Fruit fly (Drosophila melanogaster) S2 (cell line): ENCODE results near the gene CG11313.

ENCODE experiments used
- CG8478 ChIP-seq: fragments of >200 bp; optimal IDR thresholded peaks from 2 replicates; lab custom pipeline; 2018
- CTCF ChIP-seq, 2 experiments: fragments of >200 bp; optimal IDR thresholded peaks; 2 replicates each; lab custom pipeline; 2018

The CG11313 gene

DNA sequence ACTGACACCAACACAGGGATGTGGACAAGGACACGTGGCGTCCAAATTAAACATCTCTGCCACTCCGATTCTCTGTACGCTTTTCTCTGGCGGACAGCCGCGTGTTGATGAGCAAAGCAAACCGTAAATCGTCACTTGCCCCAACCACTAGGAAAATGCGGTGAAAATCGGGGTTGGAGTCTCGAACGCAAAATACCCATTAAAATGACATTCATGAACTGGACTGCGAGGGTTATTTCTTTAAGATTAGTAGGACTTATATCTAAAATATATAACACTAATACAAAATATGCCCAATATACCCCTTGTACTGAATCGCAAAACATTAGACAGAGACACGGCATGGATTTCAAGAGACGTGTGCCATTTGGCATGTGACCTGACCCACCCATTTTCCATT, 12.5 kb downstream of the CG11313 start:
- TF ChIP-seq CTCF (optimal IDR thresholded peaks at IDR 0.05; lab: Kevin White, UChicago) (no peak), CG8478 (no peak)

DNA sequence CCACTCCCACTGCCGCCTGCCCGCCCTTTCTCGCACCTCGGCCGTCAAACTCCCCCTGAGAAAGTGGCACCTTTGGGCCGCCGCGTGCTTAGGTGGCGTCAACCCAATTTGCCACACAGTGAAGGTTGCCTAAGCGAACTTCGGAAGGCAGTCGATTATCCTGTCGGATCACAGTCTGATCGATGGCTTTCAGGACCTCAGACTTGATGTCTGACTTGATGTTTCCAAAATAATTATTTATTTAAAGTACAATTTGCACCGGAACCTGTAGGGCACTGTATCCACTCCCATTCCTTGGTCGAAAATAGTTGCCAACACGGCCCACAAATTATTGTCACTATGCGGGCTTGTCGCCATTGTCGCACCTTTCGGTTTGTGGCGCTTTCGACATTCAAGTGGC, 16.6 kb downstream of the CG11313 start:
- TF ChIP-seq CTCF (optimal IDR thresholded peaks at IDR 0.05; lab: Kevin White, UChicago) (no peak), CG8478 (no peak)

DNA sequence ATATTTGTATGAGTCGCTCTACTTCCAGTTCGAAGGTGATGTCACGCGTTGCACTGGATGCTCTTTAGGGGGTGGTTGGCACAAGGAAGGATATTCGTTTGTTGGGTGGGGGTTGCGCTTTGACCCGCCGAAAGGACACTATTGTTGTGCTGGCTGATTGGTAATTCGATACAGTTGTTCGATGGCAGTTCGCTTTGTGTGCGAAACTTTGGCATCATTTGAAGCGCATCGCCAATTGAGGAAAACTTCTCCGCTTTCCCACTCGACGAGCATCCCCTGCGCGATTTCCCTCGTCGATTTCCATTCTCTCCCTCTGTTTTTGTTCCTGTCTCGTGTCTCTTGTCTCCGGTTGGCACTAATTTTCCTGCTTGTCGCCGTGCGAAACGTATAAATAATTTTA, 20.5 kb downstream of the CG11313 start:
- TF ChIP-seq CG8478 (no peak), CTCF (optimal IDR thresholded peaks at IDR 0.05; lab: Kevin White, UChicago) (no peak)

DNA sequence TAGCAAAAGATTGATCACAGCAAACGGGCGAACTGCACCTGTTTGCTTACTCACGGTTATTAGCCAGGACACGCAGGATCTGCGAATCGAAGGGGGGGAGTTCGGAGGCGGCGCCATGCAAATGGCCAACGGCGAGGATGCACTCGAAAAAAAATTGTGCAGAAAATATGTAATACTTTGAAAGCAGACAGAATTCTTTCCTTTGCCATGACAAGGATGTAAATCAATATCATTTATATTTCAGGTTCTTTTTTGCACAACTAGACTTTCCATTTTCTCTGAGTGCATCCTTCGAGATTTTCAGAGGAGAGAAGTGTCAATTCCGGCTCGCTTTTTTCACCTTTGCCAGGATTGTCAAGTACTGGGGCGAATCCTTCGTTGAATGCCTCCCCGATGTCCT, 21.7 kb downstream of the CG11313 start:
- no peak for TF ChIP-seq CG8478
- no peak for TF ChIP-seq CTCF (optimal IDR thresholded peaks at IDR 0.05; lab: Kevin White, UChicago)

DNA sequence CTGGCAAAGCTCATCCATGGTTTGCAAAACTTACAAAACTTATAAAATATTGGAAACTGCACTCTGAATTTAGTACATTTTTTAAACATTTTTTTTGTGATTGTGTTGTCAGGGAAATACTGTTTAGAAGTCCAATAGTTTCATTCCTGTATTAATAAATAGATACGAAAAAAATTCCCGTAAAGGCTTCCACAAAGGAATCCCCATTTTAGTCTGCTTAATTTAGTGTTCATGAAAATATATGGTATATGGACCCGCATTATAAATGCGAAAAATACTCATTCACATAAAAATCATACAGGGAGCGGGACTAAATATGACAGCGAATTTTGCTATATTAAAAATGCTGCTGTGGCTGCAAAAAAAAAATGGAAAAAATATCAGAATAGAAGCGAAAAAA, 24.9 kb downstream of the CG11313 start, which contains the start of gene CG31010:
CG31010 (minus strand) TSS at position 101 of the 400 bp plus-strand sequence.
- TF ChIP-seq CG8478 (no peak), CTCF (optimal IDR thresholded peaks at IDR 0.05; lab: Kevin White, UChicago) (no peak)

DNA sequence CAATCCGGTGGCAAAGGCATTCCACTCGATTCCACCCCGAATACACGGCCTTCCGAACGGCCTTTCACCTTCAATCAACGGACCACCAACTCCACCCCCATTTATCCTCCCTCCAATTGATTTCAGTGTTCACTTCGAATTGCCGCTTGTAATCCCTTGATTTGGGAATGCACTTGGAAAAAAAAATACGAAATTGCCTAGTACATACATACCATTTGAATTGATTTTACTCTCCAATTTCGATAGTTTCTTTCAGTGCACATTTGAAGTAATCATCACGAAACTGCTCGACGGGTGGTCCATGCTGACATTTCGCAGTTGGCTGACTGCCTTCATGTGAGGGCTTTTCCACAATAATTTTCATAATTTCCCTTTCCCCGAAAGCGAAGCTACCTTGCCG, 31.8 kb downstream of the CG11313 start:
- no peak for TF ChIP-seq CTCF (optimal IDR thresholded peaks at IDR 0.05; lab: Kevin White, UChicago)
- no peak for TF ChIP-seq CG8478

DNA sequence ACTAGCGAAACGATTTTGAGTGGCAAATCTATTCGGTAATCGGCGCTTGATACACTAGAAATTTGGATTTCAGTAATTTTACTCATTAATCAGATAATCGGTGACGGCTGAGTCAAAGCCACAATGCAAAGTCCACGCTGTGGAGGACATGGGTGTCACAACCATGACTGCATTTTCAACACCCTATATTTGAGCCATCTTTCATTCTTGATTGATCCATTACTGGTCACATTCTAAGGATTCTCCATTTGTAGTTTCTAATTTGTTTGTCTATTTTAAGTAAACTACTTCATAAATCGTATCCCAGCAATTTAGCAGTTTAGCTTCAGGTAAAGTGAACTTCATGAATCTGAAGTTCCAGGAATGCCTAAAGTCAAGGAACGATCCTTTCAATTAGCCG, 33.9 kb downstream of the CG11313 start, which contains the start of gene Pka-C2:
Pka-C2 (minus strand) TSS at position 101 of the 400 bp plus-strand sequence.
- TF ChIP-seq CG8478 (no peak), CTCF (optimal IDR thresholded peaks at IDR 0.05; lab: Kevin White, UChicago) (no peak)

DNA sequence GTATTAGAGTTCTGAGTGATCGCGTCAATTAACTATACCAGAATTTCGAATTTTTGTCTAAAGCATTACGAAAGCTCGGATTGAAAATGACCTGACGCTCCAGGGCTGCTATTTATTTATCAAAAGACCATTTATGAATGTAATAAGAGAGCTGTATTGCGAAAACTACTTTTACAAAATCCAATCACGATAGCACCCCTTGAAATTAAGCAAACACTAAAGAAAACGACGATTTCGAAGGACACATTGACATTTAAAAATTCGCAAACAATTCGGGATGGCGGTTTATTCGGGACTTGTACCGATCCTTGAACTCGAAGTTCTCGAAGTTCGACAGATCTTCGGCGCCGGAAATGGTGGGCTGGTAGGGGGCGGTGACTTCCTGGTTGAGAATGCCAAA, 35.6 kb downstream of the CG11313 start, which contains the start of gene CG12069:
CG12069 (minus strand) TSS at position 101 of the 400 bp plus-strand sequence.
- TF ChIP-seq CG8478 (no peak), CTCF (optimal IDR thresholded peaks at IDR 0.05; lab: Kevin White, UChicago) (no peak)

DNA sequence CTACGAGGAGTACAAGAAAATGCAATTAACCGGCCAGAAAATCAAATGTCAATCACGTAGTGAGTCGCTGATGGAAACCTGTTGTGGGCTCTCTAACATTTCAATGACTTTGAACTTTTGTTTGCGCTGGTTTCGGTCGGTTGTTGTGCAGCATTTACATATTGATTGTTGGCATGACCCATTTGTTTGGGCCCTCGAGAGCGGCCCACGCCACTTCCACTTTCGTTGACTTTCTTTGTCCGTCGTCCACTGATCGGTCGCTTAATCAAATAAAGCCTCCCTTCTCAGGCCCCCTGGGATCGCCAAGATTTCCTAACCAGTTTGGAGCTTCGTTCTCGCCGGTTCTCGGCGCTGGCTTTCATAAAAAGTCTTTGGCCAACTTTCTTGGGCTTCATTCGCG, 40.7 kb downstream of the CG11313 start, which contains the start of gene Spn100A:
Spn100A (plus strand) TSS at position 392 of the 400 bp plus-strand sequence.
- TF ChIP-seq CG8478: no peak
- no peak for TF ChIP-seq CTCF (optimal IDR thresholded peaks at IDR 0.05; lab: Kevin White, UChicago)

DNA sequence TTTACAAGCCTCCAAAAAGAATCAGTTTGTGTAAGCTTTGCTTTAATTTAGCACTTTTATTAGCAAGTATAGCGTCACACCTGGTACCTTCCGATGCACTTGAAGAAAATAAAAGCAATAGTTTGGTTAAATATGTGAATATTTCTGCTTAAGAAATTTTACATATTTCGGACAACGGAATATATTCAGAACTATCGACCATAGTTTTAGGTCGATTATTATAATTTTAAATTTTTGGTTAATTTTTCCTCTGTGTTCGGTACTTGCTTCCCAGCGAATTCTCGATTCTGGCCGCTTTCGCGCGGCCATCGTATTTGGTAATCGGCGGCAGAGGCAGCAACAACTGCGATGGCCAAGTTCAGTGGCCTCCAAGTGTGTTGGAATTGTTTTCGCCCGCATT, 41.3 kb downstream of the CG11313 start:
- TF ChIP-seq CG8478: no peak
- TF ChIP-seq CTCF (optimal IDR thresholded peaks at IDR 0.05; lab: Kevin White, UChicago): no peak
